Fruit fly (Drosophila melanogaster) ovary, adult (tissue): ENCODE measurements around the gene Megf8.

ENCODE experiments used
- CG17801 ChIP-seq: fragments of 200-800 bp; optimal IDR thresholded peaks from 2 replicates; lab custom pipeline; 2019; ENCODE audit warnings: missing biosample characterization, mild to moderate bottlenecking, missing genetic modification characterization, moderate library complexity; ENCODE audit not compliant: partially characterized antibody

Gene Megf8

DNA sequence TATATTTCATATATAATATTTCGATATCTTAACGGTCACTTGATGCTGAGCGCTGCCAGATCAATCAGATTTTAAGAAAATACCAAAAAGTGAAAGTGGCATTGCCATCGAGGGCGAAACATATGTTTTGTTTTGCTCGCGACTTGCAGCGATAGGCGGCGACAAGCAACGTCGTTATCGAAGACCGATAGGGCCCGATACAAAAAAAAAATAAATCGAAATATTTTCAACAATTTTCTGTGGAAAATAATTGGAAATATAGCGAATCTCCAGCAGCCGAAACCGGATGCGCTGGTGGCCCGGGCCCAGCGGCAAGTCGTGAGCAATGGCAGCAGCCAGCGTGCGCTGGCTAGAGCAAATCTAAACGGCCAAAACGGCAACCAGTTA lies at the start of gene Megf8:
Megf8 (plus strand) TSS at position 190 of the 387 bp plus-strand sequence.
- TF ChIP-seq CG17801, result peak; percentile 7

DNA sequence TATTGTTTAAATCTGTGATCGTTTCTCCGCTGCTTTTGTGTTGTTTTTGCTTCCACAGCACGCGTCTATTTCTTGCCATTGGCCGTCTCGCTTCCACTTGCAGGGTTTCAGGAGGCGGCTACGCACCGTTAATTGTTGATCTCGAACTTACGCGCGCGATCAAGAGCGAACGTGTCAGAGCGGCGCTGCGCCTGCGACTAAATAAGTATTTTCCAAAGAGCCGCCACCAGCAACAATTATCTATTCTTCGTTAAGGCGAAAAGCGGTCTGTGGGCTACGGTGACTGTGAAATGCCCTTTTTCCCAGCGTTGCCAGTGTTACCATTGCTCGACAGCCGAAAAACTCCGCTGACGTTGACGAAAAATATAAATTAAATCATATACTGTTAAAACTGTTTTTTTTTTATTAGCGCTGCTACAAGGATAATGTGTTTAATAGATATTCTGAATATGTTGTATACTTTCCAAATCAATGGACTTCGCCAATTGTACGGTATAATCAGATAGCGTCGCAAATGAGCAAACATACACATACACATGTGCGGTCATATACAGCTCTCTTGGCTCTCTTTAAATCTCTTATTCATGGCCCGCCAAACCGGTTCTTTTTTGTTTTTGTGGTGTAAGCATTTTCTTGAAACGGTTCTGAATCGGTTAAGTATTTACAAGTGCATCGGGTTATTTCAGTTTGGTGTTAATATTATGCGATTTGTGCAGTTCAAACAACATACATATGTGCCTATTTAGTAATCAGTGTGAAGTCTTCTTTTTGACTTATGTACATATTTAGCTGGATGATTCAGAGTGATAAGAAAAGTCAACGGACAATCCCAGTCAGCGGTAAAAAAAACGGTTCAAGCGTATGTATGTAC lies 49.1 kb upstream of the Megf8 start, which contains the start of gene pes:
pes (minus strand) TSS at position 201 of the 871 bp plus-strand sequence.
- peak; percentile 83 for TF ChIP-seq CG17801

DNA sequence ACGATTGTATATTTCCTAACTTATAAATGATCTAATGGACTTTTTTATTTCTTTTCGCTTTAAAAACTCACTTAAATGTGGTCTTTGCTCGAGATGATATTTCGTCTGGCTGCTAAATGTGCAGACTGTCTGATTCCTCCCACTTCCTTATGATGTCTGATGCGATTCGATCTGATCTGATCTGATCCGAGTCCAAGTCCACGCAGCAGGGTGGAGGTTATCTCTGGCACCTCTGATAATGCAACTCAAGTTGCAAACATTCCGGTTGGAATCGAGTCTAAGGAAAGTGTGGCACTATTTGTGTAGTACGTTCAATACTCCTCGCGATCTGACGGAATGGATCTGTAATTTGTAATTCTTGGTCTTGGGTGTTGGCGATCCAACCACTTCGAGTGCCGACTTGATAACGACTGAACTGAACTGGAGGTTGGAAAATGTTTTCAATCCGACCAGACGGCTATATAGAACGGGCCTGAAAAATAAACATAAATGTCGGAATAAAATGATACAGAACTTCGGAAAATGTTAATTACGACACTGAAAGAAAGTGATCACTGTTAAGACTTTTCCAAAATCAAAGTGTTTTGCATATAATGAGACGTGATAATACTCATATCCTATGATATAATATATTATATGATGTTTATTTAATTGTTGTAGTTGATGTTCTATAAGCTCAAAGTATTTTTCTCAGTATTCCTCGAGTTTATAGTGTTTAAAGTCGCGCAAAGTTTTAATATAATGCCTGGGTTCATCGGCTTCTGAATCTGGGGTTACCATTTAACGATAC lies 45.8 kb upstream of the Megf8 start:
- TF ChIP-seq CG17801, result no peak

DNA sequence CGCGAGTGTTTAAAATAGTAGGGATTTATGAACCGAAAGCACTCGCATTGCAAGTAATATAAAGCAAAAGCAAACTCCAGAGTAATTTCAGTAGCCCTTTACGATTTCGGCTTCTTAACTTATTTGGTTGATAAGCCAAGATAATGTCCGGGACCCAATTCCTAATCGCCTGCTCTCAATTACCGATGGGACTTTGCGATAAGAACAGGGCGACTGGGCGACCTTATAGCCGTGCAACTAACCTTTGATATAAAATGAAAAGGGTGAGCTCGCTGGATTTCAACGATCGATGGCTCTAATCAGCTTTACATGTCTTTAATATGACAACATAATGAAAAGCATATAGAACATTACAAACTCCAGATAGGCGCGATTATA lies 45.2 kb upstream of the Megf8 start, which contains the start of gene CG7227:
CG7227 (minus strand) TSS at position 72 of the 378 bp plus-strand sequence.
- TF ChIP-seq CG17801, result no peak

DNA sequence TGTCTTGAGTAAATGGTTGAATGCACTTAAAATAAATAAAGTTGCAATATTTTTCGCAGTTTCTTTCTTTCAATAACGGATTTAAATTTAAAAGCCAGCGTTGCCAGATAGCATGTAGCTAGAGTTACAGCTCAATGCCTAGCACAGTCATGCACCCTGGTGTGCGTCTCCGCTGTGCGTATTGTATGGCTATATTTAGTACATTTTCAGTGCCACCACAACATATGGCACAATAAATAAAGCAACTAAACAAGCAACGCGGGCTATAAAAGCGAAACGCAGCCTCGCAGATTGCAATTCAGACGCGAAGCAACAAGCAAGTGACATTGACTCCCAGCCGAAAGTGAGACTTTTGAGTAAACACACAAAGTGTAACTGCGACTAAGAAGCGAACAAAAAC lies 44.6 kb upstream of the Megf8 start, which contains the start of gene Sirup:
Sirup (plus strand) TSS at position 215 of the 400 bp plus-strand sequence.
- no peak for TF ChIP-seq CG17801

DNA sequence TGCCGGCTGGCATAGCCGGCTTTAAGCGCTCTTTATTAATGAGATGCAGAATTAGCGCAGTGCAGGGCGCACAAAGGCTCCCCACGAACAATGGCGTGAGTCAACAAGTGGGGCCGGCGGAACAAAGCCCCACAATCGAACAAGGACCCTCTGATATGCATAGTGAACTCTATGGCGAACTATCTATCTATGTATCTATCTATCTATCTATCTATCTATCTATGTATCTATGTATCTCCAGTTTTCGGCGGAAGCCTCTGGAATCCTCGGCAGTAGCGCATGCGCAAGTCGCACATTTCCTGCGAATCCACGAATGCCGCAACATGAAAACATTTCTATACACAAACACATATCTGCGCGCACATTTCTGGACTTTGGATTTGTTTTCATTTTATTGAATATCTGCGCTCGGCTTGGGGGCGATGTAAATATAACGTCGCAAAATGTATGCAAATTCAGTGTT lies 42.7 kb upstream of the Megf8 start:
- no peak for TF ChIP-seq CG17801

DNA sequence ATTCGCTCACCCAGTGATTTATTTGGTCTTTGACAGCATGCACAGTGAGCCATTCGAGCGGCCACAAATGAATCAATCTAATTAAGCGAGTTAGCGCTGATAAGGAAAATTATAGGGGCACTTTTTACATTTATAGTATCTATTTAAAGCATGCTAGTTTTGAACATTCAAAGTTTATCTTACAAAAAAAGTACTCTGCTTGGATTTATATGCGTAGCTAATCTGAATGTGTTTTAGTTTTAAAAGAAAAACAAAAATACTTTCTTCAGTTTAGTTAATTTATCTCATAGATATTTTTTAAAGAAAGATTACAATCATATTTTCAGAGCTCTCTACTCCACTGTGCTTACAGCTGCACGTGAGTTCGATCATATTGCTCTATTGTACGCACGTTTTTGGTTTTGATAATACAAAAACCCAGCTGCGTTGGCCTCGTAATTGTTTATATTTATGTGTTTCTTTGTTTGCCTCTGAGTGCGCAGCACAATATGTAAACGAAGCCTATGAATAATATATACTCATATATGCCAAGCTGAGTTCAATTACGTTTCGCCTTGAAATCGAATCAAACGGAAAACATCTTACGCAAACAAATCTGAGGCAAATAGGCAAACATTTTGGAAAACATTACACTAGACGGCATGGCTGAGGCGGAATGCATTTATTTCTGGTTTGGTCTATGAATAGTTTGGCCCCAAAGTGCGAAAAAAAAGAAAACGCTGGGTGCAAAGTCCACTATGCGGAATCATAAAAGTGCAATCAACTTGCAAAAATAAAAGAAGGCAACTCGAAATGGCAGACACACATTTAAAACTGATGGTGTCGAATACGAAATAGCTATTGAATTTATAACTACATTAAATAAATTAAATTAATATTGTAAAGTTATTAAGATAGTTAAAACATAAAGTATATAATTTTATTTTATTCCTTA lies 41.3 kb upstream of the Megf8 start:
- TF ChIP-seq CG17801, result peak; percentile 32

DNA sequence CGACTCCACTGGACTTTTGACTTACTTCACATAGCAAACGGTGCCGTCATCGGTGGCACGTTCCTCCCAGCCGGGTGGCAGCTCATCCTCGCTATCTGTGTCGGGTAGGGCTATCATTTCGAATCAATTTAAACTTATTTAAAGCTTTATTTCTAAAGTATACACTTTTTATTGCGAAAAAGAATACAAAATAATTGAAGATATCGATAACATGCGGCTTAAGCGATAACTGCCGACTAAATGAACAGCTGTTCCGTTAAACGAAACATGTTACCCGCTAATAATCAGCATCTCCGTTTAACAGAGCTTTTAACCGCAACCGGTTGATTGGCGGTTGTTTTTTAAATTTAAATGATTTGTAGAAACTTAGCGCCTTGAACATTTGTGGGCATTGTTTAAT lies 39.2 kb upstream of the Megf8 start, which contains the start of gene Wwox:
Wwox (minus strand) TSS at position 215 of the 400 bp plus-strand sequence.
- TF ChIP-seq CG17801, result no peak

DNA sequence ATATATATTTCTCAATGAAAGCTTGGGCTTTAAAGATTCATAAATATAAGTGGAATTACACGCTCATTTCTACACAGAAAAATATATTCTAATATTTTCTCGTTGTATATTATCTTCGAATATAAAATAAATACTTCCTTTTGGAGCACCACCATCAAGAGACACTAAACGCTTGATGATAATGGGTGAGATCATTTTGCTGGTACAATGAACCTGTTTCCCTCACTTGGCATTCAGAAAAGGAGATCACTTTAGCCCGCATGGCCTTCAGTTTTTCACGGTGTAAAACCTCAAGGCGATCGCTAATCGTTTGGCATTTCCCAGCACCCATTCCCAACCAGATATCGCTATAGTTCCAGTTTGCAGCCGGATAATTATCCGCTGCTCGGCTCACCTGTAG lies 37.2 kb upstream of the Megf8 start:
- no peak for TF ChIP-seq CG17801

DNA sequence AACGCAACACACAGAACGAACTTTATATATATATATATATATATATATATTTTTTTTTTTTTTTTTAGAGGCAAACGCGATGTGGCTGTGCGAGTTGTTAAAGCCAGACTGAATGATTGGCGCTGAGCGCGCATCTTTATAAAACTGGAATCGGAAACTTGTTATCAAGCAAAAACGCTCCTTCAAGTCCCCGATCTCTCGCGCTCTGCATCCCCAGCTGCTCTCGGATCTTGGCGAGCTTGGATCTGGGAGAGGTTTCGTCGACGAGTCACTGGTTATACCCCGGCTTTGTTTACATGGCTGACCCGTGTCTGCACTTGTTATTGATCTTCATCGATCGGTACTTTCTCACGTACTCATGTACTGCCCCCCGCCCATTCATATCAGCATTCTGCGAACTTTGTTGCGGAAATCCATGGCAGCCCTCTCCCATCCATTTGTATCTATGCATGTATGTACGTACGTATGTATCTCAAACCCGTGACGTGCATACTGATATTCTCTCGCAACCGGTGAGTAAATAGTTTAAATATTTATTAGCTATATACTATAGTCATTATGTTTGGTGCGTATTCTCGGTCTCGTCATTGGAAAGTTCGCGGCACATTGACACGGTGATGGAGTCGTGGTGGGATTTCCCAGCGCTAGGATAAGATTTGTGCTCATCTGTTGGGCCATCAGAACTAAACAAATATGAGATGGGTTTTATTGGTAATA lies 36.0 kb upstream of the Megf8 start, which contains the start of gene Spn28Dc:
Spn28Dc (minus strand) TSS at position 51 of the 717 bp plus-strand sequence.
- no peak for TF ChIP-seq CG17801

DNA sequence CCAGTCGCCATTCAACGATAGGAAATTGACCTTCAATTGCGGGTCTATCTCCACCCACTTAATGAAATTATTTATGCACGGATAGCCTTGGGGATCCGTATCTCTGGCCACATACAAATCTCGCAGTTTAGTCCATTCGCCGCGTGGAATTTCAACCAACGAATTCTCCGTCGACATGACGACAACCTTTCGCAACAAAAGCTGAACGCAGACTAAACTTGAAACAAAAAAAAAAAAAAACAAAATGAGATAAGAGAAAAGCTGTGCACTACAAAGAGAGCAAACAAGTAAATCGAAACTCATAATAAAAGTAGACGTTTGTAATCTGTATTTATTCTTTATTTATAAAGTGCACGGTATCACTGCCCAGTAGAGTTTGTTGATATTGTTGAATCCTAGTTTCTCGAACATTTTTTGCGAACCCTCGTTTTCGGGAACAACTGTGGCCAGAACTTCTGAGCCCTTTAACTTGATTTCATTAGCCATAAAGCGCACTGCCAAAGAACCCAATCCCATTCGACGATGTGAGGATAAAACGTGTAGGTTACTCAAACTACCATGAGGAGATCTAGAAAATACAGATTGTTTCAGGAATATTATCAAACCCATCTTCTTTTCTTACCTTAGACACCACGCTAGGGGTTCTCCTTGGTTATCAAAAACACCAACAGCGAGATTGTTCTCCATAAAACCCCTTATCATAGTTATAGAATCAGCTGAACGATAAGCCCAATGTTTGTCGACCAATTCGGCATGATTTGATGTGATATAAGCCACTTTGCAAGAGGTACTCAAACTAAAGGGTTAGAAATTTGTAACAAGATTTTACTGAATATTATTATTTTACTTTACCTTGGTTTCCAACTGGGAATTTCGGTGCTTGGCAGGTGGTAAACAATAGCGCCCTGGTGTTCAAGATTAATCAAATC lies 33.7 kb upstream of the Megf8 start, which contains the start of gene CG12560:
CG12560 (minus strand) TSS at position 195 of the 929 bp plus-strand sequence.
- TF ChIP-seq CG17801, result no peak

DNA sequence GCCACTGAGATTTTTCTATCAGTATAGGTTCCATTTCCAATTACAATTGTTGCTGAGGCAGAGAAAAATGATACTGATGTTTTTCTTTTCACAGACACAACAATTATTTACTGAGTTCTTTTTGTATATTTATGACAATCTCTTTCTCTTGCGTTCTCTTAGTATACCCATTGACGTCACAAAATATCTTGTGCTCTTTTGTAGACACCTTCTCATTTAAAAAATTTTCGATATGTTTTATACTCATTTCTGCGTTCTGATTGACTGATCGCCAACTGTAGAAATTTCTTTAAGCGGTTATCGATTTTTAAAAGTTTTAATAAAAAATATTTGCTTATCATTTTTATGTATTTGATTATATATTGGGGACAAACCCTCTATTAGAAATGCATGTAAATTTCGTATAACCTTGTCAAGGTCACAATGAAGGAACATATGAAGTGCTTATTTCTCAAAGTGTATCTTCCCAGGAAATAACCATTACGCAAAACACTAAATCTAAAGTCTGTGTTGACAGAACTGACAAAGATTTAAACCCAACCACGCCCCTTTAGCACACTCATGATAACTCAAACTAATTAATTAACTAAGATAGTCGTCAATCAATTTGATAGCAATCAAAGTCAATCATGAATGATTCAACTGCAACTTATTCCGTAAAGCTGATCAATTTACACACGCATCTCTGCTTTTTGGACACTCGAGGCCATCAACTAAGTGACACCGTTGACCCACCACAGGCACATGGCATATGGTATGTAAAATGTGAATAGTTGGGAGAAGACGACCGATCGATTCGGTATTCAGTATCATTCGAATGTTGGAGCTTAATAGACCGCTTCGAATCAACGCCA lies 32.4 kb upstream of the Megf8 start, which contains the start of the genes Glyat and Tg:
Glyat (minus strand) TSS at position 51 of the 854 bp plus-strand sequence.
Tg (plus strand) TSS at position 804 of the 854 bp plus-strand sequence.
- TF ChIP-seq CG17801, result no peak

DNA sequence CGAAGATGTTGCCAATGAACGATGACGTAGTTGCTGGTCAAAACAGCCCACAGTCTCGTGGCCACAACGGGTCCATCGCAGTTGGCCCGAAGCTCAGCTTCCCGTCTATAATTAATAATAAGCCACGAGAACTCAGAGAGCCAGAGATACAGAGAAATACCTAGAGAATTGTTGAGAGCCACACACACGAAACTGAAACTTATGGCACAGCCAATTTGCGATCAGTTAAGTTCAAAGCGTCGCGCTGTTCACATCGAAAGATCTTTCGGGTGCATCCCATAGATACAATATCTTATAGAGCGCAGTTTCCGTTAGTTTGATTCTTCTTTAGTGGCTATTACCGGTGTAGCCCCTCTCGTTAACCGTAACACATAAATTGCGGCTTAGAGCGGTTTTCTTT lies 30.7 kb upstream of the Megf8 start:
- no peak for TF ChIP-seq CG17801
